Worm (Caenorhabditis elegans) whole organism, L2 larva: ENCODE results near the gene skr-7.

Experiments used
- C34F6.9 ChIP-seq: fragments of 150-350 bp; optimal IDR thresholded peaks from 2 replicates; lab custom pipeline; 2014; ENCODE audit warnings: missing biosample characterization, missing genetic modification characterization
- F13H6.1 ChIP-seq: sonication (generic microtip); optimal IDR thresholded peaks from 2 replicates; lab custom pipeline; 2016; ENCODE audit warnings: missing genetic modification characterization, missing compliant biosample characterization
- R02D3.7 ChIP-seq: fragments of 150-350 bp; optimal IDR thresholded peaks from 2 replicates; lab custom pipeline; 2014; ENCODE audit warnings: missing biosample characterization, missing genetic modification characterization
- Y55F3AM.14 ChIP-seq: fragments of 200-800 bp; sonication (Bioruptor generic); optimal IDR thresholded peaks from 2 replicates; lab custom pipeline; 2018; ENCODE audit warnings: mild to moderate bottlenecking, missing genetic modification characterization, missing compliant biosample characterization
- blmp-1 ChIP-seq: sonication (generic microtip); optimal IDR thresholded peaks from 2 replicates; lab custom pipeline; 2017; ENCODE audit warnings: missing genetic modification characterization, mild to moderate bottlenecking, missing compliant biosample characterization, antibody characterized with exemption, moderate library complexity; ENCODE audit not compliant: insufficient read depth
- ceh-82 ChIP-seq: fragments of 150-350 bp; optimal IDR thresholded peaks from 2 replicates; lab custom pipeline; 2014; ENCODE audit warnings: missing biosample characterization, missing genetic modification characterization
- dmd-4 ChIP-seq: sonication (generic microtip); optimal IDR thresholded peaks from 2 replicates; lab custom pipeline; 2017; ENCODE audit warnings: missing biosample characterization, missing genetic modification characterization
- elt-1 ChIP-seq: fragments of 150-350 bp; optimal IDR thresholded peaks from 2 replicates; lab custom pipeline; 2014; ENCODE audit warnings: missing biosample characterization, missing genetic modification characterization
- fos-1 ChIP-seq: fragments of 150-350 bp; optimal IDR thresholded peaks from 2 replicates; lab custom pipeline; 2014; ENCODE audit warnings: missing biosample characterization, missing genetic modification characterization
- lsy-2 ChIP-seq, 2 experiments: fragments of 150-350 bp in 1 of 2; sonication (generic microtip) in 1 of 2; optimal IDR thresholded peaks; 2 replicates each; lab custom pipeline; 2014 to 2017; ENCODE audit warnings: missing biosample characterization in 2 of 2, missing genetic modification characterization in 2 of 2
- mab-5 ChIP-seq: fragments of 150-350 bp; optimal IDR thresholded peaks from 2 replicates; lab custom pipeline; 2014; ENCODE audit warnings: missing biosample characterization, missing genetic modification characterization
- mbf-1 ChIP-seq: sonication (generic microtip); optimal IDR thresholded peaks from 2 replicates; lab custom pipeline; 2017; ENCODE audit warnings: missing biosample characterization, missing genetic modification characterization
- nhr-11 ChIP-seq: fragments of 150-350 bp; optimal IDR thresholded peaks from 2 replicates; lab custom pipeline; 2014; ENCODE audit warnings: missing biosample characterization, missing genetic modification characterization
- nhr-21 ChIP-seq: fragments of 150-350 bp; optimal IDR thresholded peaks from 2 replicates; lab custom pipeline; 2014; ENCODE audit warnings: missing biosample characterization, missing genetic modification characterization
- nhr-77 ChIP-seq: fragments of 150-350 bp; optimal IDR thresholded peaks from 2 replicates; lab custom pipeline; 2014; ENCODE audit warnings: missing biosample characterization, missing genetic modification characterization
- sma-9 ChIP-seq, 2 experiments: fragments of 150-350 bp in 1 of 2; sonication (generic microtip) in 1 of 2; optimal IDR thresholded peaks; 2 replicates each; lab custom pipeline; 2014 to 2016; ENCODE audit warnings: missing genetic modification characterization in 2 of 2, mild to moderate bottlenecking in 1 of 2, missing biosample characterization in 1 of 2, missing compliant biosample characterization in 1 of 2, missing genetic modification reagents in 1 of 2, moderate library complexity in 1 of 2

skr-7 gene

DNA sequence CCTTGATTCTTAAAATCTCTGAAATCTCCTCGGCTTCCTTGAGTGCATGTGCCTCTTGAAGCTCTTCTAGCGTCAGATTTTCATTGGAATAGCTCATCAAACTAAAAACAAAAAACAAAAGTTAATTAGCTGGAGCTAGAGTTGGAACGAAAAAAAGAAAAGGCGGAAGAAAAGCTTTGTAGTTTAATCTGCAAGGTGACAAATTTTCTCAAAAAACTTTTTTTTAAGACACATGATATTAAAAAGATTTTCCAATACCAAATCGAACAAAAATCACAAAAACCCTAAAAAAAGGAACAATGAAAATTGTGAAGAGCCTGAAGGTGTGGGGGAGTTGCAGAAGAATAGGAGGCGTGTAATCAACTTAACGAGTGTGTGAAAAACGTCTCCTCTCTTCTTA lies 32.4 kb downstream of the skr-7 start, which contains the start of gene gnrr-5:
Gene gnrr-5 (minus strand): TSS at position 101 of the 400 bp plus-strand sequence.
- TF ChIP-seq nhr-11 (tag; lab: Kevin White, UChicago) (no peak), R02D3.7 (no peak), lsy-2 (tag; optimal IDR thresholded peaks at IDR 0.05; lab: Kevin White, UChicago) (no peak), dmd-4 (tag; lab: Kevin White, UChicago) (no peak), mab-5 (tag; lab: Kevin White, UChicago) (no peak), F13H6.1 (tag; lab: Kevin White, UChicago) (no peak), ceh-82 (tag; lab: Kevin White, UChicago) (no peak), C34F6.9 (tag; lab: Kevin White, UChicago) (no peak)

DNA sequence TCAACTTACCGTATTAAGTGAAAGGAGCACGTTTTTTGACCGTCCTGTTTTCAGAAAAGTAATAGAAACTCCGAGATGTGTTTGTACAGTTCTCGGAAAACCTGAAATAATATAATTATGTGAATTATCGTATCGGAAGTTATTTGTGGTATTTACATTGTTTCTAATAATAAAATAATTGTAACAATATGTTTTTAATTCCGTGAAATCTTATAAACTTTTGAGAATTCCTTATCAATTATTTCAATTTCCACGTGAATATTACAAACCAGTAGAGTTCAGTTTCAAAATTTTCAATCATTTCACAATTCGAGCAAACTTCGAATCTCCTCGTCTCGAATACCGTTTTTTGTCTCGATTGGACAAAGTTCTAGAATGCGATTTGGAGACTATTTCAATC lies 48.8 kb downstream of the skr-7 start, which contains the start of gene T08H10.3:
Gene T08H10.3 (plus strand): TSS at position 301 of the 400 bp plus-strand sequence.
- TF ChIP-seq mbf-1 (tag; lab: Kevin White, UChicago) (no peak), Y55F3AM.14 (GFP tag; lab: Kevin White, UChicago) (no peak), R02D3.7 (no peak), nhr-21 (tag; lab: Kevin White, UChicago) (no peak), fos-1 (tag; lab: Kevin White, UChicago) (no peak), C34F6.9 (tag; lab: Kevin White, UChicago) (no peak), nhr-77 (tag; lab: Kevin White, UChicago) (no peak), elt-1 (tag; lab: Kevin White, UChicago) (no peak), blmp-1 (tag; lab: Kevin White, UChicago) (no peak), sma-9 (GFP tag; optimal IDR thresholded peaks at IDR 0.05; lab: Kevin White, UChicago) (no peak), sma-9 (tag; optimal IDR thresholded peaks at IDR 0.05; lab: Kevin White, UChicago) (no peak)
- TF ChIP-seq, all 48 proteins: peak for 0
